Worm (Caenorhabditis elegans) whole organism, L4 larva: ENCODE results near the gene T25B6.4.

Experiments used
- D1046.2 ChIP-seq: fragments of 200-800 bp; sonication (Bioruptor generic); IDR thresholded peaks from 2 replicates; pipeline ENCODE4 v1.3.6; 2022; ENCODE audit warnings: missing genetic modification characterization, missing compliant biosample characterization
- R02D3.7 ChIP-seq: fragments of 150-350 bp; sonication (generic microtip); optimal IDR thresholded peaks from 3 replicates; lab custom pipeline; 2014; ENCODE audit warnings: missing biosample characterization, missing genetic modification characterization
- T20F7.1 ChIP-seq: fragments of 200-800 bp; sonication (Bioruptor generic); optimal IDR thresholded peaks from 2 replicates; lab custom pipeline; 2018; ENCODE audit warnings: mild to moderate bottlenecking, missing genetic modification characterization, missing compliant biosample characterization
- Y105C5A.15 ChIP-seq: fragments of 200-800 bp; sonication (Bioruptor generic); IDR thresholded peaks from 2 replicates; pipeline ENCODE4 v1.3.6; 2022; ENCODE audit warnings: missing genetic modification characterization, missing compliant biosample characterization
- Y48G9A.11 ChIP-seq: fragments of 200-800 bp; sonication (Bioruptor generic); IDR thresholded peaks from 2 replicates; pipeline ENCODE4 v1.3.6; 2022; ENCODE audit warnings: missing genetic modification reagents, missing genetic modification characterization, missing compliant biosample characterization
- Y75B8A.6 ChIP-seq: fragments of 200-800 bp; sonication (Bioruptor generic); IDR thresholded peaks from 2 replicates; pipeline ENCODE4 v1.3.6; 2022; ENCODE audit warnings: missing genetic modification reagents, missing genetic modification characterization, missing compliant biosample characterization
- ZK337.2 ChIP-seq: fragments of 200-800 bp; sonication (Bioruptor generic); IDR thresholded peaks from 2 replicates; pipeline ENCODE4 v1.3.6; 2022; ENCODE audit warnings: missing genetic modification reagents, missing genetic modification characterization, missing compliant biosample characterization
- ZK546.5 ChIP-seq, 2 experiments: sonication (generic microtip); optimal IDR thresholded peaks; 2 replicates each; lab custom pipeline; 2017; ENCODE audit warnings: missing biosample characterization in 2 of 2, missing genetic modification characterization in 2 of 2
- aha-1 ChIP-seq: fragments of 150-350 bp; peaks from one replicate; lab custom pipeline; 2014; ENCODE audit warnings: missing biosample characterization, missing genetic modification characterization
- aly-2 ChIP-seq: sonication (generic microtip); optimal IDR thresholded peaks from 2 replicates; lab custom pipeline; 2018; ENCODE audit warnings: missing biosample characterization, missing genetic modification characterization
- arid-1 ChIP-seq: fragments of 200-800 bp; sonication (Bioruptor generic); conservative IDR thresholded peaks from 2 replicates; pipeline ENCODE4 v1.3.6; 2022; ENCODE audit warnings: missing genetic modification reagents, missing genetic modification characterization, missing compliant biosample characterization
- ceh-20 ChIP-seq: fragments of 200-800 bp; sonication (Bioruptor generic); IDR thresholded peaks from 2 replicates; pipeline ENCODE4 v1.3.6; 2022; ENCODE audit warnings: missing genetic modification reagents, missing genetic modification characterization, missing compliant biosample characterization
- ceh-32 ChIP-seq: sonication (generic microtip); optimal IDR thresholded peaks from 2 replicates; lab custom pipeline; 2016; ENCODE audit warnings: mild to moderate bottlenecking, missing genetic modification characterization, missing compliant biosample characterization; ENCODE audit not compliant: poor library complexity
- ceh-44 ChIP-seq: fragments of 200-800 bp; sonication (Bioruptor generic); IDR thresholded peaks from 2 replicates; pipeline ENCODE4 v1.3.6; 2022; ENCODE audit warnings: missing genetic modification reagents, missing genetic modification characterization, missing compliant biosample characterization
- daf-19 ChIP-seq: fragments of 200-800 bp; sonication (Bioruptor generic); conservative IDR thresholded peaks from 2 replicates; pipeline ENCODE4 v1.3.6; 2022; ENCODE audit warnings: missing genetic modification characterization, missing compliant biosample characterization
- daf-8 ChIP-seq: fragments of 200-800 bp; sonication (Bioruptor generic); IDR thresholded peaks from 2 replicates; pipeline ENCODE4 v1.3.6; 2022; ENCODE audit warnings: missing genetic modification characterization, missing compliant biosample characterization
- dmd-8 ChIP-seq: fragments of 200-800 bp; sonication (Bioruptor generic); IDR thresholded peaks from 2 replicates; pipeline ENCODE4 v1.3.6; 2022; ENCODE audit warnings: missing genetic modification characterization, missing compliant biosample characterization
- dve-1 ChIP-seq: sonication (generic microtip); optimal IDR thresholded peaks from 2 replicates; lab custom pipeline; 2017; ENCODE audit warnings: antibody characterized with exemption, mild to moderate bottlenecking, missing genetic modification characterization, missing compliant biosample characterization; ENCODE audit not compliant: insufficient read depth
- egl-27 ChIP-seq: sonication (generic microtip); optimal IDR thresholded peaks from 3 replicates; lab custom pipeline; 2017; ENCODE audit warnings: missing biosample characterization, missing genetic modification reagents, missing genetic modification characterization
- fkh-10 ChIP-seq: fragments of 150-350 bp; optimal IDR thresholded peaks from 2 replicates; lab custom pipeline; 2014; ENCODE audit warnings: missing biosample characterization, missing genetic modification reagents, missing genetic modification characterization
- gei-8 ChIP-seq: fragments of 200-800 bp; sonication (Bioruptor generic); optimal IDR thresholded peaks from 2 replicates; lab custom pipeline; 2018; ENCODE audit warnings: mild to moderate bottlenecking, missing genetic modification characterization, missing compliant biosample characterization
- hif-1 ChIP-seq, 2 experiments: sonication (generic microtip); optimal IDR thresholded peaks; 2 replicates each; lab custom pipeline; 2016 to 2017; ENCODE audit warnings: missing compliant biosample characterization in 2 of 2, missing genetic modification characterization in 2 of 2, missing genetic modification reagents in 2 of 2, missing genotype in 2 of 2, mild to moderate bottlenecking in 1 of 2
- hlh-11 ChIP-seq: fragments of 200-800 bp; sonication (Bioruptor generic); optimal IDR thresholded peaks from 2 replicates; lab custom pipeline; 2018; ENCODE audit warnings: mild to moderate bottlenecking, missing genetic modification characterization, missing compliant biosample characterization
- hmg-1.1 ChIP-seq: fragments of 200-800 bp; sonication (Bioruptor generic); IDR thresholded peaks from 2 replicates; pipeline ENCODE4 v1.3.6; 2022; ENCODE audit warnings: missing genetic modification reagents, missing genetic modification characterization, missing compliant biosample characterization
- jun-1 ChIP-seq: fragments of 150-350 bp; optimal IDR thresholded peaks from 2 replicates; lab custom pipeline; 2014; ENCODE audit warnings: missing biosample characterization, missing genetic modification reagents, missing genetic modification characterization
- lin-1 ChIP-seq: fragments of 200-800 bp; sonication (Bioruptor generic); IDR thresholded peaks from 2 replicates; pipeline ENCODE4 v1.3.6; 2022; ENCODE audit warnings: missing genetic modification reagents, missing genetic modification characterization, missing compliant biosample characterization
- lin-38 ChIP-seq: fragments of 200-800 bp; sonication (Bioruptor generic); IDR thresholded peaks from 2 replicates; pipeline ENCODE4 v1.3.6; 2022; ENCODE audit warnings: missing genetic modification reagents, missing genetic modification characterization, missing compliant biosample characterization
- lsy-2 ChIP-seq, 2 experiments: fragments of 150-350 bp in 1 of 2; sonication (generic microtip) in 1 of 2; optimal IDR thresholded peaks; 2 replicates each; lab custom pipeline; 2014 to 2017; ENCODE audit warnings: missing biosample characterization in 2 of 2, missing genetic modification characterization in 2 of 2
- madf-5 ChIP-seq, 2 experiments: fragments of 200-800 bp; sonication (Bioruptor generic); IDR thresholded peaks; 2 replicates each; pipeline ENCODE4 v1.3.6; 2022; ENCODE audit warnings: missing compliant biosample characterization in 2 of 2, missing genetic modification characterization in 2 of 2
- mep-1 ChIP-seq: fragments of 150-350 bp; sonication (generic microtip); optimal IDR thresholded peaks from 3 replicates; lab custom pipeline; 2014; ENCODE audit warnings: missing biosample characterization, missing genetic modification characterization
- nhr-237 ChIP-seq: sonication (generic microtip); optimal IDR thresholded peaks from 2 replicates; lab custom pipeline; 2017; ENCODE audit warnings: missing biosample characterization, missing genetic modification characterization
- nhr-25 ChIP-seq: sonication (generic microtip); optimal IDR thresholded peaks from 2 replicates; lab custom pipeline; 2017; ENCODE audit warnings: missing genetic modification characterization, mild to moderate bottlenecking, missing compliant biosample characterization, antibody characterized with exemption, moderate library complexity, borderline replicate concordance; ENCODE audit not compliant: insufficient read depth
- nhr-41 ChIP-seq: fragments of 200-800 bp; sonication (Bioruptor generic); IDR thresholded peaks from 2 replicates; pipeline ENCODE4 v1.3.6; 2022; ENCODE audit warnings: missing genetic modification reagents, missing genetic modification characterization, missing compliant biosample characterization
- nhr-76 ChIP-seq: fragments of 150-350 bp; optimal IDR thresholded peaks from 2 replicates; lab custom pipeline; 2014; ENCODE audit warnings: missing biosample characterization, missing genetic modification characterization
- pha-4 ChIP-seq, 2 experiments: fragments of 150-350 bp in 1 of 2; fragments of 200-800 bp in 1 of 2; sonication (Bioruptor generic) in 1 of 2; IDR thresholded peaks in 1 of 2; optimal IDR thresholded peaks in 1 of 2; 2 replicates each; pipeline versions ENCODE4 v1.3.6 to Lab custom; 2014 to 2022; ENCODE audit warnings: missing genetic modification characterization in 2 of 2, missing genetic modification reagents in 2 of 2, missing biosample characterization in 1 of 2, missing compliant biosample characterization in 1 of 2
- php-3 ChIP-seq: fragments of 200-800 bp; sonication (Bioruptor generic); IDR thresholded peaks from 2 replicates; pipeline ENCODE4 v1.3.6; 2022; ENCODE audit warnings: missing genetic modification reagents, missing genetic modification characterization, missing compliant biosample characterization
- pqm-1 ChIP-seq: sonication (generic microtip); optimal IDR thresholded peaks from 2 replicates; lab custom pipeline; 2017; ENCODE audit warnings: missing biosample characterization, missing genetic modification characterization
- rbr-2 ChIP-seq: sonication (generic microtip); optimal IDR thresholded peaks from 2 replicates; lab custom pipeline; 2016; ENCODE audit warnings: missing genotype, missing genetic modification characterization, missing compliant biosample characterization
- sdz-12 ChIP-seq: fragments of 200-800 bp; sonication (Bioruptor generic); optimal IDR thresholded peaks from 2 replicates; lab custom pipeline; 2018; ENCODE audit warnings: mild to moderate bottlenecking, missing genetic modification characterization, missing compliant biosample characterization
- set-16 ChIP-seq: fragments of 200-800 bp; sonication (Bioruptor generic); IDR thresholded peaks from 2 replicates; pipeline ENCODE4 v1.3.6; 2022; ENCODE audit warnings: missing genetic modification reagents, missing genetic modification characterization, missing compliant biosample characterization
- snpc-1.2 ChIP-seq: fragments of 200-800 bp; sonication (Bioruptor generic); IDR thresholded peaks from 2 replicates; pipeline ENCODE4 v1.3.6; 2022; ENCODE audit warnings: missing genetic modification reagents, missing genetic modification characterization, missing compliant biosample characterization
- tra-1 ChIP-seq: fragments of 200-800 bp; sonication (Bioruptor generic); IDR thresholded peaks from 2 replicates; pipeline ENCODE4 v1.3.6; 2022; ENCODE audit warnings: missing genetic modification reagents, missing genetic modification characterization, missing compliant biosample characterization
- unc-130 ChIP-seq: sonication (generic microtip); optimal IDR thresholded peaks from 2 replicates; lab custom pipeline; 2016; ENCODE audit warnings: missing genetic modification reagents, missing genetic modification characterization, missing compliant biosample characterization
- unc-62 ChIP-seq, 3 experiments: fragments of 150-350 bp in 1 of 3; sonication (generic microtip); optimal IDR thresholded peaks in 2 of 3; peaks in 1 of 3; 1 replicate in 1 of 3; 2 replicates in 2 of 3; lab custom pipeline; 2014 to 2017; ENCODE audit warnings: missing biosample characterization in 3 of 3, missing genetic modification characterization in 3 of 3, missing genetic modification reagents in 3 of 3, missing genotype in 1 of 3
- vab-7 ChIP-seq: fragments of 200-800 bp; sonication (Bioruptor generic); IDR thresholded peaks from 2 replicates; pipeline ENCODE4 v1.3.6; 2022; ENCODE audit warnings: missing genetic modification reagents, missing genetic modification characterization, missing compliant biosample characterization
- zfp-2 ChIP-seq: sonication (generic microtip); optimal IDR thresholded peaks from 2 replicates; lab custom pipeline; 2016; ENCODE audit warnings: mild to moderate bottlenecking, missing genetic modification characterization, missing compliant biosample characterization
- ztf-11 ChIP-seq: fragments of 150-350 bp; optimal IDR thresholded peaks from 2 replicates; lab custom pipeline; 2014; ENCODE audit warnings: missing biosample characterization, missing genetic modification characterization
- ztf-7 ChIP-seq: fragments of 150-350 bp; optimal IDR thresholded peaks from 2 replicates; lab custom pipeline; 2014; ENCODE audit warnings: missing biosample characterization, missing genetic modification characterization

T25B6.4 gene

DNA sequence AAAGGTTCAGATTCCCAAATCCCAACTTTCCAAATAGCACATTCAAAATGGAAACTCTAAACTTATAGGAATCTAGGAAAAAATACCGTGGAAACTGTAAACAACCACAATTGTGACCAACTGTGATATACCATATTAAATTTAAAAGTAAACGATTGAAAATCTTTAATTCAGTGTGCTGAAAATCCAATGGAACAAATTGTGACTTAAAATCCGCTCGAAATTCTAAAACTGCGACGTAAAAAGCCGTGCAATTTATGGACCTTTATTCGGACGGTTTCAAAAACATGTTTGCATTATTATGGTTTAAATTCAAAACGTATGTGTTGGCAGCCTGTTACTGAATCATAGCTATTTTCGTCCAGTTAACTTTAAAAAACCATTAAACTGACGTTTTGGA lies 8.3 kb downstream of the T25B6.4 start:
- TF ChIP-seq lsy-2 (tag; optimal IDR thresholded peaks at IDR 0.05; lab: Kevin White, UChicago): no peak
- peak in 1 of 2 experiments; percentile 95 for TF ChIP-seq unc-62 (GFP tag; optimal IDR thresholded peaks at IDR 0.05 in 1 of 2; lab: Kevin White, UChicago)
- TF ChIP-seq unc-62 (tag; optimal IDR thresholded peaks at IDR 0.05; lab: Kevin White, UChicago): no peak

ce11 chrX:9024270-9024669 lies 8.8 kb downstream of the T25B6.4 start:
- TF ChIP-seq ZK546.5 (tag; optimal IDR thresholded peaks at IDR 0.05; lab: Kevin White, UChicago) (no peak), daf-19 (GFP tag; lab: Robert Waterston, UW) (peak; percentile 93), nhr-25 (tag; lab: Kevin White, UChicago) (no peak), nhr-41 (GFP tag; lab: Robert Waterston, UW) (no peak; the same call in none of the 2 replicates), lin-1 (GFP tag; lab: Robert Waterston, UW) (peak; percentile 79), zfp-2 (tag; lab: Kevin White, UChicago) (peak; percentile 36), ztf-7 (tag; lab: Kevin White, UChicago) (peak; percentile 63), arid-1 (peak; percentile 89), gei-8 (GFP tag; lab: Kevin White, UChicago) (peak; percentile 50), php-3 (GFP tag; lab: Robert Waterston, UW) (no peak), daf-8 (GFP tag; lab: Robert Waterston, UW) (no peak), sdz-12 (GFP tag; lab: Kevin White, UChicago) (peak; percentile 1), pha-4 (GFP tag; IDR thresholded peaks at IDR 0.05; lab: Robert Waterston, UW) (peak; percentile 92), pha-4 (tag; optimal IDR thresholded peaks at IDR 0.05; lab: Kevin White, UChicago) (no peak), dve-1 (tag; lab: Kevin White, UChicago) (no peak), R02D3.7 (no peak), ceh-44 (GFP tag; lab: Robert Waterston, UW) (peak; percentile 76), hmg-1.1 (GFP tag; lab: Robert Waterston, UW) (peak; percentile 68), pqm-1 (tag; lab: Kevin White, UChicago) (no peak), D1046.2 (GFP tag; lab: Robert Waterston, UW) (no peak), tra-1 (peak; percentile 90), madf-5 (GFP tag; IDR thresholded peaks at IDR 0.05; lab: Robert Waterston, UW) (peak; percentile 60 to 89; a peak in 3 of 4 replicates), vab-7 (GFP tag; lab: Robert Waterston, UW) (peak; percentile 84), Y75B8A.6 (peak; percentile 81; the same call in 1 of the 2 replicates), T20F7.1 (GFP tag; lab: Kevin White, UChicago) (no peak), hif-1 (tag; optimal IDR thresholded peaks at IDR 0.05; lab: Kevin White, UChicago) (no peak), unc-130 (GFP tag; lab: Kevin White, UChicago) (peak; percentile 21), Y48G9A.11 (no peak; the same call in 1 of the 2 replicates), hlh-11 (tag; lab: Kevin White, UChicago) (no peak), mep-1 (tag; lab: Kevin White, UChicago) (no peak), ceh-32 (tag; lab: Kevin White, UChicago) (no peak), ztf-11 (tag; lab: Kevin White, UChicago) (no peak), nhr-237 (no peak), lin-38 (no peak; the same call in none of the 2 replicates), egl-27 (no peak), ceh-20 (GFP tag; lab: Robert Waterston, UW) (peak; percentile 18; the same call in 1 of the 2 replicates), aly-2 (tag; lab: Kevin White, UChicago) (no peak), snpc-1.2 (peak; percentile 94), nhr-76 (no peak), aha-1 (peak; percentile 95), dmd-8 (GFP tag; lab: Robert Waterston, UW) (peak; percentile 93), jun-1 (tag; lab: Kevin White, UChicago) (no peak), rbr-2 (tag; lab: Kevin White, UChicago) (peak; percentile 56), Y105C5A.15 (no peak), set-16 (no peak), fkh-10 (no peak), ZK337.2 (GFP tag; lab: Robert Waterston, UW) (no peak)
